Fruit fly (Drosophila melanogaster): ENCODE measurements around the gene Nedd8.

dm6 chr2L:18907491-18907890 lies 44.1 kb downstream of the Nedd8 start:
- TF ChIP-seq CG6175 (GFP tag; IDR thresholded peaks at IDR 0.05) = no peak
- no peak for TF ChIP-seq HmgZ (tag; optimal IDR thresholded peaks at IDR 0.05)
- no peak for TF ChIP-seq nerfin-1 (tag; optimal IDR thresholded peaks at IDR 0.05)
- no peak for TF ChIP-seq CG1233 (GFP tag; optimal IDR thresholded peaks at IDR 0.05)
- TF ChIP-seq CG18011 (GFP tag; optimal IDR thresholded peaks at IDR 0.05) = no peak
- TF ChIP-seq CG8478 (optimal IDR thresholded peaks at IDR 0.05) = no peak
- TF ChIP-seq Mad (GFP tag; optimal IDR thresholded peaks at IDR 0.05) = no peak
- TF ChIP-seq sens (GFP tag) = peak; percentile 34
- TF ChIP-seq nmo (GFP tag; optimal IDR thresholded peaks at IDR 0.05) = peak; percentile 10
- no peak for TF ChIP-seq Doc2 (GFP tag; IDR thresholded peaks at IDR 0.05)
- TF ChIP-seq MESR4 (GFP tag; optimal IDR thresholded peaks at IDR 0.05) = no peak
- no peak for TF ChIP-seq Sin3A (optimal IDR thresholded peaks at IDR 0.05)

All from whole organism, embryonic.